Worm (Caenorhabditis elegans): Measurements from ENCODE around the gene F08F3.4.

The F08F3.4 gene

DNA sequence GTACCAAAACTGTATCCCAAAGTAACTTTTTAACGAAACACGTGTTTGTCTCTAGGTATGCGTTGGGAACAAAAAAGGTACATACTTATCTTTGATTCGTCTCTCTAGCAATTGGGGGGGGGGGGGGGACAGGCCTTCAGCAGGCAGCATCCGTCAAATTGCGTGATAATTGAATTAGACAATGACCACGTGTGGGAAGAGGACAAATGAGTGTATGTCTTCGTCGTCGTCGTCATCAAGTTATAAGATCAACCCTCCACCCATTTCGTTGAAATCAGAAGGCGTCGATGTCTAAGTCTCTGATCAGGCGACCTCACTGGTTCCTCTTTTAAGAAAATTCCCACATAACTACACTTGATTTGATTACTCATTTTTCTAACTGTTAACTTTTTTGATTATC, at the start of gene F08F3.4:
TSS of gene F08F3.4 (plus strand) at position 277 of the 400 bp plus-strand sequence.
- TF ChIP-seq fax-1 (tag; optimal IDR thresholded peaks at IDR 0.05) = no peak
- TF ChIP-seq lin-11 (tag; optimal IDR thresholded peaks at IDR 0.05) = no peak
- no peak for TF ChIP-seq nhr-232 (tag; optimal IDR thresholded peaks at IDR 0.05)
- TF ChIP-seq hlh-8 (tag; optimal IDR thresholded peaks at IDR 0.05) = no peak
- TF ChIP-seq pros-1 (tag; optimal IDR thresholded peaks at IDR 0.05) = no peak

DNA sequence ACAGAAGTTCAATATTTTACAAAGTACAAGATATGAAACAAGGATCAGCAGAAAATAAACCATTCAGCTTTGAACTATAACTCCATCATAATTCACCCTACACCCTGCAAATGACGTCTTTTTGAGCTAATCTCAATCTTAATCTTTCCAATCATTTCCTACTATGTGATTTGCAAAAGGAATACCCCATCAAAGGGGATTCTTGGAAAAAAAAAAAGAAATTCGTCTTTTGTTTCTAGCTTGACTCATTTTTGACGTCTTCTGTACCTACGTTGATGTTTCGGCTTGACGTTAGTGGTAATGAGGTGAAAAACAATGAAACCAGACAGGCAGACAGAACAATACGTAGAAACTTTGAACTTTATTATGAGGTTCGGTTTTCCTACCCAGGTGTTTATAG, 48.5 kb upstream of the F08F3.4 start:
- TF ChIP-seq fkh-10 (GFP tag; optimal IDR thresholded peaks at IDR 0.05) (no peak), eyg-1 (tag; optimal IDR thresholded peaks at IDR 0.05) (no peak), fax-1 (tag; optimal IDR thresholded peaks at IDR 0.05) (no peak), dmd-4 (tag; optimal IDR thresholded peaks at IDR 0.05; ENCODE audit: borderline replicate concordance) (no peak), gmeb-2 (tag; optimal IDR thresholded peaks at IDR 0.05) (no peak), unc-86 (tag; optimal IDR thresholded peaks at IDR 0.05) (no peak), K09A11.1 (tag; optimal IDR thresholded peaks at IDR 0.05; ENCODE audit: insufficient read depth) (no peak), hlh-13 (GFP tag; optimal IDR thresholded peaks at IDR 0.05) (no peak), sdc-2 (tag; optimal IDR thresholded peaks at IDR 0.05) (no peak)

DNA sequence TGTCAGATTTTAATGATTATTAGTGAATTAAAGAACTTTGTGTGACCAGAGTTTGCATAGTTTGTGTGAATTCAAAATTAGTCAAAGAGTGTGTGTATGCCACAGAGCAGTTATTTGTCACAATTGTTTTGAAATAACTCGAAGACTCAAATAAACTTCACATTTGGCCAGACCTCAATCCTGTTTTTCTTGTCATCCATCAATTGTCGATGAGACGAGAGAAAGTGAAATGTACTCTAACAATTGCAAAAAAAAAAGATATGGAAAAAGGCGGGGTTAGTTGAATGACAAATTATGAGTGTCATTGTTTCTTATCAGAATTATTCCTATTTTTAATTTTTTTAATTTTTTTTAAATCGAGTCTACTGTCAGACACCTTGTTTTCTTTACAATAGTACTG, 45.9 kb upstream of the F08F3.4 start, which contains the start of gene T09D3.8:
TSS of gene T09D3.8 (plus strand) at position 301 of the 400 bp plus-strand sequence.
- no peak for TF ChIP-seq ceh-19 (GFP tag; optimal IDR thresholded peaks at IDR 0.05)
- TF ChIP-seq ceh-31 (tag; optimal IDR thresholded peaks at IDR 0.05) = no peak
- no peak for TF ChIP-seq eyg-1 (tag; optimal IDR thresholded peaks at IDR 0.05)
- no peak for TF ChIP-seq tbx-7 (tag; optimal IDR thresholded peaks at IDR 0.05)
- no peak for TF ChIP-seq dve-1 (tag; optimal IDR thresholded peaks at IDR 0.05)
- TF ChIP-seq ceh-9 (tag; optimal IDR thresholded peaks at IDR 0.05) = no peak
- no peak for TF ChIP-seq pha-4 (tag; optimal IDR thresholded peaks at IDR 0.05)
- no peak for TF ChIP-seq fkh-10 (GFP tag; optimal IDR thresholded peaks at IDR 0.05)
- no peak for TF ChIP-seq ceh-45 (GFP tag; IDR thresholded peaks at IDR 0.05)
- no peak for TF ChIP-seq ets-4 (tag; optimal IDR thresholded peaks at IDR 0.05)
- no peak for TF ChIP-seq pag-3 (tag; optimal IDR thresholded peaks at IDR 0.05; ENCODE audit: borderline replicate concordance)
- no peak for TF ChIP-seq hlh-13 (GFP tag; optimal IDR thresholded peaks at IDR 0.05)
- TF ChIP-seq nhr-232 (tag; optimal IDR thresholded peaks at IDR 0.05) = no peak
- no peak for TF ChIP-seq ceh-14 (tag; optimal IDR thresholded peaks at IDR 0.05)
- no peak for TF ChIP-seq ttx-3 (tag; optimal IDR thresholded peaks at IDR 0.05)

DNA sequence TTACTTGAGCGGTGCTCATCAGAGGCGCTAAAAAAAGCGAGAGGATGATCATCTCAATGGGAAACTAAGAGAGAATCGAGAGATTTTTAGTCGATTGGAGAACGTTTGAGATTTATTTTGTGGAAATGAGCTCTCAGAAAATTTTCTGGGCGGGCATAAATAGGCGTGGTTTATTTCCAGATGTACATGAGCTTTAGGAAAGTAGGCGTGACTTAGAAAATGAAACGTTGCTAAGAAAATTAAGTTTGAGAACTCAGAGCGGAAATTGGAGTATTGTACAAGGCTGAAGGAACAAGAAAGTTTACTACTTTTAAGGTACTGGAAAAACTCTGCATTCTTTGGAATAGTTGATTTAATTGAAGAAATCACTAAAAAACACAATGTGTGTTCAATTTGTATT, 42.0 kb upstream of the F08F3.4 start, which contains the start of gene T09D3.9:
TSS of gene T09D3.9 (minus strand) at position 101 of the 400 bp plus-strand sequence.
- no peak for TF ChIP-seq pros-1 (tag; optimal IDR thresholded peaks at IDR 0.05)
- no peak for TF ChIP-seq fax-1 (tag; optimal IDR thresholded peaks at IDR 0.05)
- TF ChIP-seq ama-1 (optimal IDR thresholded peaks at IDR 0.05) = no peak
- no peak for TF ChIP-seq rnt-1 (tag; optimal IDR thresholded peaks at IDR 0.05)
- no peak for TF ChIP-seq T23F11.4 (GFP tag; optimal IDR thresholded peaks at IDR 0.05)
- no peak for TF ChIP-seq ets-4 (tag; optimal IDR thresholded peaks at IDR 0.05)
- TF ChIP-seq pqm-1 (tag; optimal IDR thresholded peaks at IDR 0.05) = no peak

DNA sequence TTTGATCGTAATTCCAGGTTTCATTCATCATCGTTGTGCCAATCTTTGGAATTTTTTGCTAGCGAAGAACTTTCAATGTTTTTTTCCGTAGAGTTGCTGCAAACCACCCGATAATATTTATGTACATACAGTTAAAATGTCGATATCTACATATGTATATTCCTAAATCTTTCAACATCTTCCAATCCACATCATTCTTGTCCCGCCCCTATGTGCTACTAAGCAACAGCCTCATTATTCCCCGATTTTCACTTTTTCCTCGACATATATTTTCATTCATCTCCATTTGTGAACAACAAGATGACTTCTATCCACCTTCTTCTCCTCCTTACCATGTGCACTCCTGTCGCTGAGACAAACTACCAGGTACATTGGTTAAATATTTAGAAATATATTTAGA, 38.6 kb upstream of the F08F3.4 start, which contains the start of gene C35A11.3:
TSS of gene C35A11.3 (plus strand) at position 301 of the 400 bp plus-strand sequence.
- TF ChIP-seq ceh-2 (tag; optimal IDR thresholded peaks at IDR 0.05) (no peak), Y22D7AL.16 (tag; optimal IDR thresholded peaks at IDR 0.05) (no peak), lin-11 (tag; optimal IDR thresholded peaks at IDR 0.05) (no peak), fax-1 (tag; optimal IDR thresholded peaks at IDR 0.05) (no peak), K09A11.1 (tag; optimal IDR thresholded peaks at IDR 0.05; ENCODE audit: insufficient read depth) (no peak), pha-4 (tag; optimal IDR thresholded peaks at IDR 0.05) (no peak), mec-3 (tag; optimal IDR thresholded peaks at IDR 0.05; ENCODE audit: borderline replicate concordance) (no peak), fkh-6 (tag; optimal IDR thresholded peaks at IDR 0.05) (no peak), sox-2 (GFP tag; IDR thresholded peaks at IDR 0.05) (no peak), K02D7.2 (tag; optimal IDR thresholded peaks at IDR 0.05) (no peak), dmd-4 (tag; optimal IDR thresholded peaks at IDR 0.05; ENCODE audit: borderline replicate concordance) (no peak)

Data from whole organism, late embryonic.